Worm (Caenorhabditis elegans) whole organism, L3 larva: ENCODE measurements around the gene F38B7.17.

Experiments
- ZK546.5 ChIP-seq: sonication (generic microtip); optimal IDR thresholded peaks from 2 replicates; lab custom pipeline; 2017; ENCODE audit warnings: missing biosample characterization, missing genetic modification characterization
- egl-27 ChIP-seq: sonication (generic microtip); optimal IDR thresholded peaks from 4 replicates; lab custom pipeline; 2017; ENCODE audit warnings: missing biosample characterization, missing genetic modification reagents, missing genetic modification characterization
- elt-3 ChIP-seq, 3 experiments: fragments of 150-350 bp in 1 of 3; sonication (generic microtip) in 2 of 3; optimal IDR thresholded peaks; 2 replicates in 2 of 3; 4 replicates in 1 of 3; lab custom pipeline; 2014 to 2017; ENCODE audit warnings: missing biosample characterization in 3 of 3, missing genetic modification characterization in 3 of 3
- mdl-1 ChIP-seq: fragments of 150-350 bp; optimal IDR thresholded peaks from 2 replicates; lab custom pipeline; 2014; ENCODE audit warnings: missing biosample characterization, missing genetic modification characterization
- nfya-1 ChIP-seq: sonication (generic microtip); optimal IDR thresholded peaks from 2 replicates; lab custom pipeline; 2017; ENCODE audit warnings: missing genetic modification characterization, mild to moderate bottlenecking, missing compliant biosample characterization, antibody characterized with exemption, moderate library complexity; ENCODE audit not compliant: insufficient read depth
- nhr-28 ChIP-seq: fragments of 150-350 bp; optimal IDR thresholded peaks from 2 replicates; lab custom pipeline; 2014; ENCODE audit warnings: missing biosample characterization, missing genetic modification characterization
- nhr-76 ChIP-seq: fragments of 150-350 bp; sonication (generic microtip); optimal IDR thresholded peaks from 5 replicates; lab custom pipeline; 2014; ENCODE audit warnings: missing biosample characterization, missing genetic modification characterization
- nhr-77 ChIP-seq: fragments of 150-350 bp; optimal IDR thresholded peaks from 2 replicates; lab custom pipeline; 2014; ENCODE audit warnings: missing biosample characterization, missing genetic modification characterization
- pha-4 ChIP-seq: fragments of 150-350 bp; optimal IDR thresholded peaks from 2 replicates; lab custom pipeline; 2014; ENCODE audit warnings: missing biosample characterization, missing genetic modification reagents, missing genetic modification characterization
- unc-39 ChIP-seq: sonication (generic microtip); optimal IDR thresholded peaks from 4 replicates; lab custom pipeline; 2017; ENCODE audit warnings: missing biosample characterization, missing genetic modification characterization
- unc-62 ChIP-seq: fragments of 150-350 bp; sonication (generic microtip); optimal IDR thresholded peaks from 4 replicates; lab custom pipeline; 2014; ENCODE audit warnings: missing biosample characterization, missing genetic modification reagents, missing genetic modification characterization
- ztf-4 ChIP-seq: fragments of 150-350 bp; optimal IDR thresholded peaks from 2 replicates; lab custom pipeline; 2014; ENCODE audit warnings: missing biosample characterization, missing genetic modification characterization

- TF ChIP-seq egl-27 (peak; percentile 85), ZK546.5 (tag; lab: Kevin White, UChicago) (no peak), nfya-1 (peak; percentile 52), elt-3 (tag; optimal IDR thresholded peaks at IDR 0.05; lab: Kevin White, UChicago) (peak in 1 of 3 experiments; percentile 43), ztf-4 (peak; percentile 18), mdl-1 (peak; percentile 77), unc-39 (tag; lab: Kevin White, UChicago) (no peak), nhr-28 (tag; lab: Kevin White, UChicago) (no peak), pha-4 (tag; lab: Kevin White, UChicago) (peak; percentile 96), nhr-76 (tag; lab: Kevin White, UChicago) (no peak), unc-62 (GFP tag; lab: Kevin White, UChicago) (peak; percentile 62), nhr-77 (no peak)
Observed at ce11 chrV:11531831-11532534, 16.8 kb downstream of the F38B7.17 start.
